Fruit fly (Drosophila melanogaster) whole organism, adult: ENCODE measurements around the gene CG6276.

ENCODE experiments used
- CG11617 ChIP-seq: fragments of 200-800 bp; sonication (Bioruptor generic); optimal IDR thresholded peaks from 2 replicates; lab custom pipeline; 2017; ENCODE audit warnings: mild to moderate bottlenecking, missing biosample characterization, missing genetic modification reagents, missing genetic modification characterization
- CG12768 ChIP-seq: fragments of 200-800 bp; sonication (Bioruptor generic); optimal IDR thresholded peaks from 2 replicates; lab custom pipeline; 2017; ENCODE audit warnings: missing biosample characterization, missing genetic modification characterization, mild to moderate bottlenecking, moderate library complexity, missing genetic modification reagents
- CG14711 ChIP-seq: fragments of 200-800 bp; sonication (Bioruptor generic); optimal IDR thresholded peaks from 2 replicates; lab custom pipeline; 2018; ENCODE audit warnings: missing biosample characterization, mild to moderate bottlenecking, missing genetic modification characterization, moderate library complexity
- CG1620 ChIP-seq: fragments of 200-800 bp; sonication (Bioruptor generic); optimal IDR thresholded peaks from 2 replicates; lab custom pipeline; 2016; ENCODE audit warnings: missing biosample characterization, missing genetic modification characterization
- CG5204 ChIP-seq: fragments of 200-800 bp; sonication (Bioruptor generic); optimal IDR thresholded peaks from 2 replicates; lab custom pipeline; 2016; ENCODE audit warnings: missing biosample characterization, missing genetic modification characterization
- CG7045 ChIP-seq: fragments of 200-800 bp; sonication (Bioruptor generic); optimal IDR thresholded peaks from 2 replicates; lab custom pipeline; 2017; ENCODE audit warnings: missing biosample characterization, mild to moderate bottlenecking, missing genetic modification characterization
- CG7101 ChIP-seq: fragments of 200-800 bp; sonication (Bioruptor generic); optimal IDR thresholded peaks from 2 replicates; lab custom pipeline; 2018; ENCODE audit warnings: missing biosample characterization, mild to moderate bottlenecking, missing genetic modification characterization, moderate library complexity
- Clk ChIP-seq: fragments of 200-800 bp; sonication (Bioruptor generic); optimal IDR thresholded peaks from 2 replicates; lab custom pipeline; 2017; ENCODE audit warnings: missing biosample characterization, missing genetic modification characterization
- Crg-1 ChIP-seq: fragments of 200-800 bp; sonication (Bioruptor generic); optimal IDR thresholded peaks from 2 replicates; lab custom pipeline; 2016; ENCODE audit warnings: missing biosample characterization, missing genetic modification characterization
- Mnt ChIP-seq: fragments of 200-800 bp; sonication (Bioruptor generic); optimal IDR thresholded peaks from 2 replicates; lab custom pipeline; 2016; ENCODE audit warnings: missing biosample characterization, mild to moderate bottlenecking, missing genetic modification characterization
- bab1 ChIP-seq: fragments of 200-800 bp; sonication (Bioruptor generic); optimal IDR thresholded peaks from 3 replicates; lab custom pipeline; 2019; ENCODE audit warnings: missing biosample characterization, mild to moderate bottlenecking, missing genetic modification characterization, moderate library complexity
- cic ChIP-seq: fragments of 200-800 bp; sonication (Bioruptor generic); optimal IDR thresholded peaks from 2 replicates; lab custom pipeline; 2017; ENCODE audit warnings: missing biosample characterization, mild to moderate bottlenecking, missing genetic modification characterization, moderate library complexity
- cnc ChIP-seq, 2 experiments: fragments of >200 bp; optimal IDR thresholded peaks; 2 replicates each; lab custom pipeline; 2017
- kay ChIP-seq: fragments of 200-800 bp; sonication (Bioruptor generic); peaks from one replicate; lab custom pipeline; 2016; ENCODE audit warnings: missing biosample characterization, missing genetic modification characterization, borderline replicate concordance
- ovo ChIP-seq: fragments of 200-800 bp; sonication (Bioruptor generic); optimal IDR thresholded peaks from 2 replicates; lab custom pipeline; 2016; ENCODE audit warnings: missing biosample characterization, missing genetic modification characterization
- pad ChIP-seq: fragments of 200-800 bp; sonication (Bioruptor generic); optimal IDR thresholded peaks from 3 replicates; lab custom pipeline; 2017; ENCODE audit warnings: missing biosample characterization, missing genetic modification characterization, mild to moderate bottlenecking, moderate library complexity, missing genetic modification reagents
- tj ChIP-seq: fragments of 200-800 bp; sonication (Bioruptor generic); optimal IDR thresholded peaks from 3 replicates; lab custom pipeline; 2017; ENCODE audit warnings: missing biosample characterization, mild to moderate bottlenecking, missing genetic modification characterization, moderate library complexity
- toe ChIP-seq: fragments of 200-800 bp; sonication (Bioruptor generic); optimal IDR thresholded peaks from 2 replicates; lab custom pipeline; 2016; ENCODE audit warnings: missing biosample characterization, missing genetic modification characterization

CG6276 gene

DNA sequence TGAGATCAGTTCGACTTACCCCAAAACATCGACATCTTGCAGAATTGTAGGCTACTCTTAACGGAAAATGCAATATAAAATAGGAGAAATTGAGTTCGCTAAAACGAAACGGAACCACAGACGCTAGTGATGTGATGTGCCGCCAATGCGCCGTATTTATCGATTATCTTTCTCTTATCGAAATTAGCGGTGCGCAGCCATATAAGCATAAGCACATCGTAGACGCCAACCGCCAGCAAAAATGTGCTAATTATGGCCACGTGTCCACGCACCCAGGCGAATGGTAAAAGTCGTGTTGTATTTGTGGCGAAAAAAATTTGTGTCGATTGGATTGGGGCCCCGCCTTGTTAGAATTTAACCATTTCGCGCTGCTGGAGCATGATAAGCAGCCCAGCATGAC, 13.1 kb upstream of the CG6276 start, which contains the start of the genes Fkbp39 and Cyfip:
Fkbp39 (minus strand) TSS at position 140 of the 400 bp plus-strand sequence.
Cyfip (plus strand) TSS at position 273 of the 400 bp plus-strand sequence.
- TF ChIP-seq bab1 (GFP tag; lab: Kevin White, UChicago) = peak; percentile 79
- TF ChIP-seq cic = peak; percentile 51
- peak; percentile 99 for TF ChIP-seq Mnt (GFP tag; lab: Kevin White, UChicago)
- TF ChIP-seq CG1620 (GFP tag; lab: Kevin White, UChicago) = peak; percentile 65
- TF ChIP-seq CG11617 (GFP tag; lab: Kevin White, UChicago) = peak; percentile 42
- TF ChIP-seq CG14711 (tag; lab: Kevin White, UChicago) = peak; percentile 40
- no peak for TF ChIP-seq cnc (optimal IDR thresholded peaks at IDR 0.05; lab: Kevin White, UChicago)
- no peak for TF ChIP-seq kay (GFP tag; lab: Kevin White, UChicago)
- peak; percentile 66 for TF ChIP-seq pad (GFP tag; lab: Kevin White, UChicago)
- TF ChIP-seq CG12768 = no peak
- peak; percentile 44 for TF ChIP-seq CG7101
- peak; percentile 60 for TF ChIP-seq Crg-1
- no peak for TF ChIP-seq CG7045 (GFP tag; lab: Kevin White, UChicago)

dm6 chr3R:15330472-15330871, 10.6 kb upstream of the CG6276 start, which contains the start of gene mRpL9:
Gene mRpL9 (plus strand): TSS chr3R:15330738.
- TF ChIP-seq CG7101 (peak; percentile 57), Mnt (GFP tag; lab: Kevin White, UChicago) (peak; percentile 36), CG1620 (GFP tag; lab: Kevin White, UChicago) (peak; percentile 46), bab1 (GFP tag; lab: Kevin White, UChicago) (peak; percentile 30), Clk (GFP tag; lab: Kevin White, UChicago) (no peak), CG14711 (tag; lab: Kevin White, UChicago) (peak; percentile 43)

dm6 chr3R:15328083-15328779, 8.4 kb upstream of the CG6276 start, which contains the start of the genes CG6236 and ea:
Gene CG6236 (minus strand): TSS chr3R:15328269.
Gene ea (plus strand): TSS chr3R:15328729.
- TF ChIP-seq cic (no peak), ovo (GFP tag; lab: Kevin White, UChicago) (peak; percentile 43)

dm6 chr3R:15320747-15321085, 847 bp upstream of the CG6276 start, which contains the start of gene ear:
Gene ear (plus strand): TSS chr3R:15320756.
- no peak for TF ChIP-seq kay (GFP tag; lab: Kevin White, UChicago)

dm6 chr3R:15316326-15316725, 3.5 kb downstream of the CG6276 start, which contains the start of gene CG14866:
Gene CG14866 (plus strand): TSS chr3R:15316471.
- TF ChIP-seq Mnt (GFP tag; lab: Kevin White, UChicago) (no peak), CG5204 (no peak), Clk (GFP tag; lab: Kevin White, UChicago) (no peak), CG14711 (tag; lab: Kevin White, UChicago) (no peak), cnc (optimal IDR thresholded peaks at IDR 0.05; lab: Kevin White, UChicago) (no peak), CG11617 (GFP tag; lab: Kevin White, UChicago) (no peak), toe (GFP tag; lab: Kevin White, UChicago) (no peak), CG1620 (GFP tag; lab: Kevin White, UChicago) (no peak)

- TF ChIP-seq CG7045 (GFP tag; lab: Kevin White, UChicago) (no peak), Mnt (GFP tag; lab: Kevin White, UChicago) (no peak), cic (no peak), CG5204 (no peak), kay (GFP tag; lab: Kevin White, UChicago) (no peak), CG11617 (GFP tag; lab: Kevin White, UChicago) (no peak), ovo (GFP tag; lab: Kevin White, UChicago) (no peak), CG14711 (tag; lab: Kevin White, UChicago) (no peak), toe (GFP tag; lab: Kevin White, UChicago) (no peak)
Measured at dm6 chr3R:15313836-15314235, 6.0 kb downstream of the CG6276 start.

dm6 chr3R:15310695-15311094, 9.2 kb downstream of the CG6276 start:
- TF ChIP-seq CG7045 (GFP tag; lab: Kevin White, UChicago) = no peak
- TF ChIP-seq kay (GFP tag; lab: Kevin White, UChicago) = no peak
- no peak for TF ChIP-seq CG1620 (GFP tag; lab: Kevin White, UChicago)
- no peak for TF ChIP-seq Crg-1
- TF ChIP-seq ovo (GFP tag; lab: Kevin White, UChicago) = no peak
- no peak for TF ChIP-seq tj
- no peak for TF ChIP-seq toe (GFP tag; lab: Kevin White, UChicago)
- no peak for TF ChIP-seq pad (GFP tag; lab: Kevin White, UChicago)
- TF ChIP-seq CG11617 (GFP tag; lab: Kevin White, UChicago) = no peak
- TF ChIP-seq CG7101 = no peak

dm6 chr3R:15309924-15310323, 9.9 kb downstream of the CG6276 start, which contains the start of gene Tm2:
Gene Tm2 (plus strand): TSS chr3R:15310193.
- TF ChIP-seq CG14711 (tag; lab: Kevin White, UChicago) = no peak
- TF ChIP-seq CG11617 (GFP tag; lab: Kevin White, UChicago) = no peak
